Worm (Caenorhabditis elegans) whole organism, mixed stage, embryonic: ENCODE data around the gene F15H10.7.

Experiments
- M03D4.4 ChIP-seq: sonication (generic microtip); optimal IDR thresholded peaks from 2 replicates; lab custom pipeline; 2017; ENCODE audit warnings: mild to moderate bottlenecking, missing genetic modification characterization, missing compliant biosample characterization
- bed-3 ChIP-seq: fragments of 200-800 bp; sonication (Bioruptor generic); optimal IDR thresholded peaks from 3 replicates; lab custom pipeline; 2018; ENCODE audit warnings: mild to moderate bottlenecking, missing genetic modification characterization, moderate library complexity, missing compliant biosample characterization
- blmp-1 ChIP-seq: fragments of 150-350 bp; optimal IDR thresholded peaks from 2 replicates; lab custom pipeline; 2014; ENCODE audit warnings: missing biosample characterization, missing genetic modification characterization
- ceh-39 ChIP-seq: fragments of 150-350 bp; optimal IDR thresholded peaks from 2 replicates; lab custom pipeline; 2014; ENCODE audit warnings: missing biosample characterization, missing genetic modification characterization
- ceh-43 ChIP-seq: fragments of 200-800 bp; sonication (Bioruptor generic); optimal IDR thresholded peaks from 2 replicates; lab custom pipeline; 2018; ENCODE audit warnings: mild to moderate bottlenecking, missing genetic modification characterization, moderate library complexity, missing compliant biosample characterization
- ceh-83 ChIP-seq: fragments of 200-800 bp; sonication (Bioruptor generic); optimal IDR thresholded peaks from 2 replicates; lab custom pipeline; 2018; ENCODE audit warnings: mild to moderate bottlenecking, missing genetic modification characterization, missing compliant biosample characterization
- ces-1 ChIP-seq: fragments of 150-350 bp; optimal IDR thresholded peaks from 2 replicates; lab custom pipeline; 2014; ENCODE audit warnings: missing biosample characterization, missing genetic modification reagents, missing genetic modification characterization
- cnd-1 ChIP-seq: fragments of 200-800 bp; sonication (Bioruptor generic); optimal IDR thresholded peaks from 2 replicates; lab custom pipeline; 2018; ENCODE audit warnings: mild to moderate bottlenecking, missing genetic modification characterization, missing compliant biosample characterization
- drap-1 ChIP-seq: fragments of 200-800 bp; sonication (Bioruptor generic); optimal IDR thresholded peaks from 3 replicates; lab custom pipeline; 2018; ENCODE audit warnings: mild to moderate bottlenecking, missing genetic modification characterization, missing compliant biosample characterization
- elt-1 ChIP-seq: sonication (generic microtip); optimal IDR thresholded peaks from 2 replicates; lab custom pipeline; 2017; ENCODE audit warnings: missing genetic modification characterization, mild to moderate bottlenecking, missing compliant biosample characterization, antibody characterized with exemption, moderate library complexity, borderline replicate concordance; ENCODE audit not compliant: insufficient read depth
- elt-3 ChIP-seq: fragments of 150-350 bp; optimal IDR thresholded peaks from 2 replicates; lab custom pipeline; 2014; ENCODE audit warnings: missing biosample characterization, missing genetic modification characterization
- flh-1 ChIP-seq: fragments of 200-800 bp; sonication (Bioruptor generic); optimal IDR thresholded peaks from 2 replicates; lab custom pipeline; 2018; ENCODE audit warnings: mild to moderate bottlenecking, missing genetic modification characterization, moderate library complexity, missing compliant biosample characterization
- ham-2 ChIP-seq: fragments of 200-800 bp; sonication (Bioruptor generic); optimal IDR thresholded peaks from 2 replicates; lab custom pipeline; 2018; ENCODE audit warnings: mild to moderate bottlenecking, missing genetic modification characterization, missing compliant biosample characterization
- hlh-1 ChIP-seq: fragments of 150-350 bp; optimal IDR thresholded peaks from 2 replicates; lab custom pipeline; 2014; ENCODE audit warnings: missing biosample characterization, missing genetic modification reagents, missing genetic modification characterization
- lin-13 ChIP-seq: fragments of 150-350 bp; optimal IDR thresholded peaks from 2 replicates; lab custom pipeline; 2014; ENCODE audit warnings: missing biosample characterization, missing genetic modification characterization
- lin-32 ChIP-seq: fragments of 200-800 bp; sonication (Bioruptor generic); optimal IDR thresholded peaks from 2 replicates; lab custom pipeline; 2018; ENCODE audit warnings: mild to moderate bottlenecking, missing genetic modification characterization, missing compliant biosample characterization
- lsy-2 ChIP-seq: fragments of 150-350 bp; optimal IDR thresholded peaks from 2 replicates; lab custom pipeline; 2014; ENCODE audit warnings: missing biosample characterization, missing genetic modification characterization
- mab-5 ChIP-seq: fragments of 150-350 bp; optimal IDR thresholded peaks from 2 replicates; lab custom pipeline; 2014; ENCODE audit warnings: missing biosample characterization, missing genetic modification characterization
- mep-1 ChIP-seq: fragments of 150-350 bp; optimal IDR thresholded peaks from 2 replicates; lab custom pipeline; 2017; ENCODE audit warnings: missing biosample characterization, missing genetic modification reagents, missing genetic modification characterization, inconsistent platforms
- mls-2 ChIP-seq: sonication (generic microtip); optimal IDR thresholded peaks from 2 replicates; lab custom pipeline; 2016; ENCODE audit warnings: mild to moderate bottlenecking, missing genetic modification characterization, moderate library complexity, missing compliant biosample characterization
- nhr-12 ChIP-seq: fragments of 150-350 bp; optimal IDR thresholded peaks from 2 replicates; lab custom pipeline; 2014; ENCODE audit warnings: missing biosample characterization, missing genetic modification characterization
- nhr-2 ChIP-seq: fragments of 150-350 bp; optimal IDR thresholded peaks from 2 replicates; lab custom pipeline; 2014; ENCODE audit warnings: missing biosample characterization, missing genetic modification characterization
- nhr-237 ChIP-seq: fragments of 150-350 bp; optimal IDR thresholded peaks from 2 replicates; lab custom pipeline; 2014; ENCODE audit warnings: missing biosample characterization, missing genetic modification characterization
- nhr-28 ChIP-seq: fragments of 150-350 bp; optimal IDR thresholded peaks from 2 replicates; lab custom pipeline; 2014; ENCODE audit warnings: missing biosample characterization, missing genetic modification characterization
- nhr-76 ChIP-seq: sonication (generic microtip); optimal IDR thresholded peaks from 2 replicates; lab custom pipeline; 2017; ENCODE audit warnings: missing biosample characterization, missing genetic modification characterization
- pha-4 ChIP-seq: fragments of 150-350 bp; optimal IDR thresholded peaks from 2 replicates; lab custom pipeline; 2018; ENCODE audit warnings: missing biosample characterization, missing genetic modification reagents, missing genetic modification characterization
- sem-2 ChIP-seq: fragments of 200-800 bp; sonication (Bioruptor generic); optimal IDR thresholded peaks from 2 replicates; lab custom pipeline; 2018; ENCODE audit warnings: mild to moderate bottlenecking, missing genetic modification characterization, missing compliant biosample characterization
- snpc-4 ChIP-seq: fragments of 150-350 bp; optimal IDR thresholded peaks from 2 replicates; lab custom pipeline; 2014; ENCODE audit warnings: missing biosample characterization, missing genetic modification characterization
- sptf-1 ChIP-seq: sonication (generic microtip); optimal IDR thresholded peaks from 2 replicates; lab custom pipeline; 2017; ENCODE audit warnings: mild to moderate bottlenecking, missing genetic modification characterization, moderate library complexity, missing compliant biosample characterization
- tbx-8 ChIP-seq: fragments of 200-800 bp; sonication (Bioruptor generic); optimal IDR thresholded peaks from 2 replicates; lab custom pipeline; 2018; ENCODE audit warnings: mild to moderate bottlenecking, missing genetic modification characterization, moderate library complexity, missing compliant biosample characterization
- unc-120 ChIP-seq: sonication (generic microtip); optimal IDR thresholded peaks from 2 replicates; lab custom pipeline; 2017; ENCODE audit warnings: missing genetic modification characterization, missing compliant biosample characterization; ENCODE audit not compliant: poor library complexity, severe bottlenecking
- unc-39 ChIP-seq: fragments of 150-350 bp; optimal IDR thresholded peaks from 2 replicates; lab custom pipeline; 2014; ENCODE audit warnings: missing biosample characterization, missing genetic modification characterization
- unc-62 ChIP-seq: fragments of 150-350 bp; optimal IDR thresholded peaks from 2 replicates; lab custom pipeline; 2014; ENCODE audit warnings: missing biosample characterization, missing genetic modification reagents, missing genetic modification characterization
- zip-8 ChIP-seq: fragments of 150-350 bp; optimal IDR thresholded peaks from 2 replicates; lab custom pipeline; 2014; ENCODE audit warnings: missing biosample characterization, missing genetic modification characterization
- ztf-11 ChIP-seq: fragments of 150-350 bp; optimal IDR thresholded peaks from 2 replicates; lab custom pipeline; 2014; ENCODE audit warnings: missing biosample characterization, missing genetic modification characterization

F15H10.7 gene

DNA sequence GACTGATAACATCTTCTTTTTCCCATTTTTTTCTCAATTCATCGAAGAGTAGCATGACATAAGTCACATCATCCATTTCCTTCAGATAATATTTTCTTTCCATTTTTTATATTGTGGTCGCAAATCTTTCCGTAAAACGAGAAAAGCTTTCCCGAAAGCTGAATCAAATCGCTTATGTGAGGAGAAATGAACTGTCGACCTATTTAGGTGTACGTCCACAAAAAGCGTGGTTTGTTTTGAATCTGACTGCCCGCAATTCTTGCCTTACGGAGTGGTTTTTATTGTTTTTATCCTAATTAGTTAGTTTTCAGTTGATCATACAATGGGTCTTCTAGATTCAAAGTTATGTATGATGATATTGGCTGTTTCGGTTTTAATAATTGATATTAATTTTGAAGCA, 48.0 kb downstream of the F15H10.7 start, which contains the start of gene ttll-15:
ttll-15 (plus strand) TSS at position 301 of the 400 bp plus-strand sequence.
- TF ChIP-seq snpc-4 (tag; lab: Kevin White, UChicago) (no peak), sem-2 (GFP tag; lab: Kevin White, UChicago) (no peak), cnd-1 (tag; lab: Kevin White, UChicago) (no peak), unc-39 (no peak), elt-1 (no peak), bed-3 (GFP tag; lab: Kevin White, UChicago) (no peak), zip-8 (tag; lab: Kevin White, UChicago) (no peak), unc-62 (GFP tag; lab: Kevin White, UChicago) (no peak), ceh-83 (no peak), hlh-1 (tag; lab: Kevin White, UChicago) (no peak), mep-1 (tag; lab: Kevin White, UChicago) (no peak)

DNA sequence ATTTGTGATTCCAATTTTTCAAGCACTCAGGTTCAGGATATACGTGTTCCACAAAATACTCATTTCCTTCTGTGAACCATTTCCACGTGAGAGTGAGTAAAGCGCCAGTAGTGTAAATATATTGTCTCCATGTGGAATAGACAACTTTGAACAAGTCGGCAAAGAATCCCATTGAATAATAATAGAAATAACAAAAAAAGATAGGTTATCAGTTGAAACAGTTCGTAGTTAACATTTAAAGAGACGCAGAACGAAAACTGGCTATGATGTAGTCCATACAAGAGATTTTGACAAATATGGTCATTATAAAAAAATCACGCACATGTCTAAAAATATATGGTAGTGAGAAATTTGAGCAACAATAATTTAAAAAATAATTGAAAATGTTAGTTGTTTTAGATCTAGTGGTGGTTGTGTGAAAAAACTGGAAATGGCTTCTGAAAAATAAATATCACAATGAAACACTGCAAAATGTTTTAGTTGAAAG, 48.7 kb downstream of the F15H10.7 start, which contains the start of gene ceeh-2:
ceeh-2 (minus strand) TSS at position 437 of the 487 bp plus-strand sequence.
- no peak for TF ChIP-seq ztf-11 (tag; lab: Kevin White, UChicago)
- TF ChIP-seq ceh-43: no peak
- TF ChIP-seq nhr-2: no peak
- no peak for TF ChIP-seq ceh-39 (tag; lab: Kevin White, UChicago)
- TF ChIP-seq pha-4 (tag; lab: Kevin White, UChicago): no peak
- TF ChIP-seq mab-5 (tag; lab: Kevin White, UChicago): no peak
- no peak for TF ChIP-seq lin-32 (GFP tag; lab: Kevin White, UChicago)
- no peak for TF ChIP-seq nhr-237 (tag; lab: Kevin White, UChicago)

DNA sequence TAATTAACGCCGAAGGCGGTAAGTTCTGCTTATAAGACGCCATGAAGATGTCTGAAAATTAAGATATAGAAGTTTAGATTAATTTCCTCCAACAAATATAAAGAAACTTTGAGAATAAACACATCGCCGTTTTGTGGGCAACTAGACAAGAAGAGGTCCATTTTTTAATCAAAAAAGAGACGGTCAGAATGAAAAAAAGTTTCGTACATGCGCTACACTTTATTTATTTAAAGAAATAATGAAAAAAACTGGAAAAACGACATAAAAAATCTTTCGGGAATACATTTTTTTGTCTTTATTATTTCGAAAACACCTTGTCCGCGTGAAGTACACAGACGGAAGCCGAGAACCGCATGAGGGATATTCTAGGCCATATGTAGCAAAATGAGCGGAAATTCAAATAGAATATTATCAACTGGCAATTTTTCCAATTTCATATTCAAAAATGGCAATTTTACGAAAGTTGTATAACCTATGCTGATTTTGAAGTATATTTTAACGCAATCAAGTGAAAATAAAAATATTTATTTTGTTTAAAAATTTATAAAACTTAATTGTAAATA, 50.4 kb downstream of the F15H10.7 start, which contains the start of gene sluh-7:
sluh-7 (minus strand) TSS at position 51 of the 563 bp plus-strand sequence.
- TF ChIP-seq drap-1 (GFP tag; lab: Kevin White, UChicago) (no peak), nhr-28 (tag; lab: Kevin White, UChicago) (no peak), M03D4.4 (tag; lab: Kevin White, UChicago) (no peak), nhr-12 (tag; lab: Kevin White, UChicago) (no peak), hlh-1 (tag; lab: Kevin White, UChicago) (peak; percentile 1), zip-8 (tag; lab: Kevin White, UChicago) (no peak), ceh-43 (no peak), snpc-4 (tag; lab: Kevin White, UChicago) (no peak), ztf-11 (tag; lab: Kevin White, UChicago) (no peak), mab-5 (tag; lab: Kevin White, UChicago) (no peak), blmp-1 (tag; lab: Kevin White, UChicago) (no peak), ceh-39 (tag; lab: Kevin White, UChicago) (peak; percentile 42), tbx-8 (GFP tag; lab: Kevin White, UChicago) (no peak), bed-3 (GFP tag; lab: Kevin White, UChicago) (no peak), unc-39 (no peak), pha-4 (tag; lab: Kevin White, UChicago) (peak; percentile 49), elt-3 (tag; lab: Kevin White, UChicago) (no peak), elt-1 (no peak), nhr-2 (no peak), ces-1 (GFP tag; lab: Kevin White, UChicago) (peak; percentile 55), nhr-237 (tag; lab: Kevin White, UChicago) (peak; percentile 62), mls-2 (no peak), mep-1 (tag; lab: Kevin White, UChicago) (peak; percentile 22), sem-2 (GFP tag; lab: Kevin White, UChicago) (no peak), ham-2 (GFP tag; lab: Kevin White, UChicago) (no peak), sptf-1 (peak; percentile 66), lin-32 (GFP tag; lab: Kevin White, UChicago) (no peak), unc-62 (GFP tag; lab: Kevin White, UChicago) (no peak), unc-120 (peak; percentile 44), cnd-1 (tag; lab: Kevin White, UChicago) (no peak), lin-13 (tag; lab: Kevin White, UChicago) (peak; percentile 29), ceh-83 (peak; percentile 5), nhr-76 (tag; lab: Kevin White, UChicago) (no peak), flh-1 (no peak), lsy-2 (tag; lab: Kevin White, UChicago) (peak; percentile 72)
- TF ChIP-seq, all 35 proteins: peak for 11
